Worm (Caenorhabditis elegans): Measurements from ENCODE around the gene catp-3.

- no peak for TF ChIP-seq lsy-2 (tag; optimal IDR thresholded peaks at IDR 0.05)
- TF ChIP-seq elt-1 (tag; optimal IDR thresholded peaks at IDR 0.05; ENCODE audit: borderline replicate concordance, insufficient read depth): no peak
- TF ChIP-seq unc-62 (GFP tag; optimal IDR thresholded peaks at IDR 0.05): no peak
- no peak for TF ChIP-seq nhr-28 (tag; optimal IDR thresholded peaks at IDR 0.05)
- no peak for TF ChIP-seq nhr-12 (tag; optimal IDR thresholded peaks at IDR 0.05)
- no peak for TF ChIP-seq pha-4 (tag; optimal IDR thresholded peaks at IDR 0.05)
Observed at ce11 chrV:8026343-8026742, 49.5 kb upstream of the catp-3 start, which contains the start of gene F43H9.4.

Data from whole organism, mixed stage, embryonic.